Worm (Caenorhabditis elegans) whole organism, L2 larva: Measurements from ENCODE around the gene F27E5.3.

ENCODE experiments used
- C34F6.9 ChIP-seq: fragments of 150-350 bp; optimal IDR thresholded peaks from 2 replicates; lab custom pipeline; 2014; ENCODE audit warnings: missing biosample characterization, missing genetic modification characterization
- F13H6.1 ChIP-seq: sonication (generic microtip); optimal IDR thresholded peaks from 2 replicates; lab custom pipeline; 2016; ENCODE audit warnings: missing genetic modification characterization, missing compliant biosample characterization
- R02D3.7 ChIP-seq: fragments of 150-350 bp; optimal IDR thresholded peaks from 2 replicates; lab custom pipeline; 2014; ENCODE audit warnings: missing biosample characterization, missing genetic modification characterization
- Y55F3AM.14 ChIP-seq: fragments of 200-800 bp; sonication (Bioruptor generic); optimal IDR thresholded peaks from 2 replicates; lab custom pipeline; 2018; ENCODE audit warnings: mild to moderate bottlenecking, missing genetic modification characterization, missing compliant biosample characterization
- ZK546.5 ChIP-seq: sonication (generic microtip); optimal IDR thresholded peaks from 2 replicates; lab custom pipeline; 2017; ENCODE audit warnings: missing biosample characterization, missing genetic modification characterization
- aly-2 ChIP-seq: fragments of 150-350 bp; optimal IDR thresholded peaks from 2 replicates; lab custom pipeline; 2014; ENCODE audit warnings: missing biosample characterization, missing genetic modification characterization
- blmp-1 ChIP-seq: sonication (generic microtip); optimal IDR thresholded peaks from 2 replicates; lab custom pipeline; 2017; ENCODE audit warnings: missing genetic modification characterization, mild to moderate bottlenecking, missing compliant biosample characterization, antibody characterized with exemption, moderate library complexity; ENCODE audit not compliant: insufficient read depth
- ceh-16 ChIP-seq: fragments of 150-350 bp; optimal IDR thresholded peaks from 2 replicates; lab custom pipeline; 2014; ENCODE audit warnings: missing biosample characterization, missing genetic modification characterization
- ceh-82 ChIP-seq: fragments of 150-350 bp; optimal IDR thresholded peaks from 2 replicates; lab custom pipeline; 2014; ENCODE audit warnings: missing biosample characterization, missing genetic modification characterization
- crh-2 ChIP-seq: sonication (generic microtip); optimal IDR thresholded peaks from 2 replicates; lab custom pipeline; 2017; ENCODE audit warnings: missing biosample characterization, missing genetic modification characterization
- dmd-4 ChIP-seq: sonication (generic microtip); optimal IDR thresholded peaks from 2 replicates; lab custom pipeline; 2017; ENCODE audit warnings: missing biosample characterization, missing genetic modification characterization
- egl-27 ChIP-seq: sonication (generic microtip); optimal IDR thresholded peaks from 3 replicates; lab custom pipeline; 2017; ENCODE audit warnings: missing biosample characterization, missing genetic modification reagents, missing genetic modification characterization
- elt-3 ChIP-seq: sonication (generic microtip); optimal IDR thresholded peaks from 2 replicates; lab custom pipeline; 2017; ENCODE audit warnings: missing biosample characterization, missing genetic modification characterization
- fos-1 ChIP-seq: fragments of 150-350 bp; optimal IDR thresholded peaks from 2 replicates; lab custom pipeline; 2014; ENCODE audit warnings: missing biosample characterization, missing genetic modification characterization
- lin-11 ChIP-seq: fragments of 150-350 bp; sonication (generic microtip); optimal IDR thresholded peaks from 2 replicates; lab custom pipeline; 2014; ENCODE audit warnings: missing biosample characterization, missing genetic modification characterization, inconsistent platforms, mixed read lengths
- lin-13 ChIP-seq: fragments of 150-350 bp; optimal IDR thresholded peaks from 2 replicates; lab custom pipeline; 2014; ENCODE audit warnings: missing biosample characterization, missing genetic modification reagents, missing genetic modification characterization
- lin-39 ChIP-seq: fragments of 150-350 bp; optimal IDR thresholded peaks from 2 replicates; lab custom pipeline; 2014; ENCODE audit warnings: missing biosample characterization, missing genetic modification reagents, missing genetic modification characterization
- lsy-2 ChIP-seq, 2 experiments: fragments of 150-350 bp in 1 of 2; sonication (generic microtip) in 1 of 2; optimal IDR thresholded peaks; 2 replicates each; lab custom pipeline; 2014 to 2017; ENCODE audit warnings: missing biosample characterization in 2 of 2, missing genetic modification characterization in 2 of 2
- mab-5 ChIP-seq: fragments of 150-350 bp; optimal IDR thresholded peaks from 2 replicates; lab custom pipeline; 2014; ENCODE audit warnings: missing biosample characterization, missing genetic modification characterization
- nhr-11 ChIP-seq: fragments of 150-350 bp; optimal IDR thresholded peaks from 2 replicates; lab custom pipeline; 2014; ENCODE audit warnings: missing biosample characterization, missing genetic modification characterization
- nhr-12 ChIP-seq: fragments of 150-350 bp; optimal IDR thresholded peaks from 2 replicates; lab custom pipeline; 2014; ENCODE audit warnings: missing biosample characterization, missing genetic modification characterization
- nhr-129 ChIP-seq: fragments of 150-350 bp; optimal IDR thresholded peaks from 2 replicates; lab custom pipeline; 2014; ENCODE audit warnings: missing biosample characterization, missing genetic modification characterization
- nhr-21 ChIP-seq: fragments of 150-350 bp; optimal IDR thresholded peaks from 2 replicates; lab custom pipeline; 2014; ENCODE audit warnings: missing biosample characterization, missing genetic modification characterization
- nhr-23 ChIP-seq: fragments of 150-350 bp; optimal IDR thresholded peaks from 2 replicates; lab custom pipeline; 2014; ENCODE audit warnings: missing biosample characterization, missing genetic modification reagents, missing genetic modification characterization
- nhr-237 ChIP-seq: fragments of 150-350 bp; optimal IDR thresholded peaks from 2 replicates; lab custom pipeline; 2014; ENCODE audit warnings: missing biosample characterization, missing genetic modification characterization
- nhr-25 ChIP-seq: fragments of 150-350 bp; sonication (generic microtip); optimal IDR thresholded peaks from 3 replicates; lab custom pipeline; 2014; ENCODE audit warnings: missing biosample characterization, missing genetic modification characterization
- nhr-6 ChIP-seq: fragments of 150-350 bp; optimal IDR thresholded peaks from 2 replicates; lab custom pipeline; 2014; ENCODE audit warnings: missing biosample characterization, missing genetic modification characterization
- peb-1 ChIP-seq: fragments of 150-350 bp; optimal IDR thresholded peaks from 2 replicates; lab custom pipeline; 2014; ENCODE audit warnings: missing biosample characterization, missing genetic modification characterization
- sem-4 ChIP-seq: fragments of 150-350 bp; optimal IDR thresholded peaks from 2 replicates; lab custom pipeline; 2014; ENCODE audit warnings: missing biosample characterization, missing genetic modification reagents, missing genetic modification characterization
- skn-1 ChIP-seq: sonication (generic microtip); optimal IDR thresholded peaks from 2 replicates; lab custom pipeline; 2017; ENCODE audit warnings: missing biosample characterization, missing genetic modification characterization
- sma-9 ChIP-seq, 2 experiments: fragments of 150-350 bp in 1 of 2; sonication (generic microtip) in 1 of 2; optimal IDR thresholded peaks; 2 replicates each; lab custom pipeline; 2014 to 2016; ENCODE audit warnings: missing genetic modification characterization in 2 of 2, mild to moderate bottlenecking in 1 of 2, missing biosample characterization in 1 of 2, missing compliant biosample characterization in 1 of 2, missing genetic modification reagents in 1 of 2, moderate library complexity in 1 of 2
- unc-39 ChIP-seq: fragments of 150-350 bp; optimal IDR thresholded peaks from 2 replicates; lab custom pipeline; 2014; ENCODE audit warnings: missing biosample characterization, missing genetic modification characterization
- unc-55 ChIP-seq: fragments of 150-350 bp; sonication (generic microtip); optimal IDR thresholded peaks from 3 replicates; lab custom pipeline; 2014; ENCODE audit warnings: missing biosample characterization, missing genetic modification reagents, missing genetic modification characterization
- zag-1 ChIP-seq: fragments of 150-350 bp; optimal IDR thresholded peaks from 2 replicates; lab custom pipeline; 2014; ENCODE audit warnings: missing biosample characterization, missing genetic modification characterization
- ztf-1 ChIP-seq: fragments of 200-800 bp; sonication (Bioruptor generic); conservative IDR thresholded peaks from 2 replicates; pipeline ENCODE4 v1.3.6; 2022; ENCODE audit warnings: missing genetic modification characterization, missing compliant biosample characterization

F27E5.3 gene

DNA sequence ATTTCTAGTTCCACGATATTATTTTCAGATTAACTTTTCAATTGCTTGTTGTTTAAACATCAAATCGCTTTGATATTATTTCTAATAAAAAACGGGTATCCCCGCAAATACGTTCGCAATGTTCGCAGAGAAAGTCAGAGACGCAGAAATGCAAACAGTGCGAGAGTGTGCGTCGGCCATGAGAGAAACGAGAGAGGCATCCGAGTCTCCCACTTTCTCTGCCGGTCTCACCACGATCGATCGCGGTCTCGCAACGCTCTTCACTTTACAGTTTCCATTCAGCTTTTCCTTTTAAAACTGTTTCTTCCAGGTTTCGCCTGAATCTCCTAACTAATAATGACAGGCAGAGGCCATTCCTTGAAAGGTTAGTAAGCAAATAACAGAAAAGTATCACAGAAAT is 30.3 kb upstream of the F27E5.3 start, which contains the start of gene F33H1.4 (continued):
- TF ChIP-seq unc-39 (tag; lab: Kevin White, UChicago), result no peak
- TF ChIP-seq R02D3.7 (tag; lab: Kevin White, UChicago), result no peak
- TF ChIP-seq ceh-82, result no peak
- peak; percentile 68 for TF ChIP-seq blmp-1 (tag; lab: Kevin White, UChicago)
- TF ChIP-seq lin-39 (tag; lab: Kevin White, UChicago), result no peak
- TF ChIP-seq skn-1 (tag; lab: Kevin White, UChicago), result no peak
- peak; percentile 71 for TF ChIP-seq unc-55
- TF ChIP-seq nhr-237, result no peak
- peak; percentile 61 to 96 for TF ChIP-seq lsy-2 (tag; optimal IDR thresholded peaks at IDR 0.05; lab: Kevin White, UChicago)
- peak; percentile 37 for TF ChIP-seq lin-11 (tag; lab: Kevin White, UChicago)
- TF ChIP-seq ZK546.5 (tag; lab: Kevin White, UChicago), result no peak
- TF ChIP-seq dmd-4 (tag; lab: Kevin White, UChicago), result no peak
- no peak for TF ChIP-seq nhr-25
- TF ChIP-seq nhr-11 (tag; lab: Kevin White, UChicago), result no peak
- peak; percentile 48 for TF ChIP-seq sma-9 (GFP tag; optimal IDR thresholded peaks at IDR 0.05; lab: Kevin White, UChicago)
- no peak for TF ChIP-seq sma-9 (tag; optimal IDR thresholded peaks at IDR 0.05; lab: Kevin White, UChicago)
- no peak for TF ChIP-seq nhr-6 (tag; lab: Kevin White, UChicago)
- no peak for TF ChIP-seq nhr-23
- no peak for TF ChIP-seq Y55F3AM.14 (GFP tag; lab: Kevin White, UChicago)
- peak; percentile 38 for TF ChIP-seq fos-1
- TF ChIP-seq aly-2 (tag; lab: Kevin White, UChicago), result no peak
- no peak for TF ChIP-seq elt-3
- TF ChIP-seq ceh-16 (tag; lab: Kevin White, UChicago), result no peak

DNA sequence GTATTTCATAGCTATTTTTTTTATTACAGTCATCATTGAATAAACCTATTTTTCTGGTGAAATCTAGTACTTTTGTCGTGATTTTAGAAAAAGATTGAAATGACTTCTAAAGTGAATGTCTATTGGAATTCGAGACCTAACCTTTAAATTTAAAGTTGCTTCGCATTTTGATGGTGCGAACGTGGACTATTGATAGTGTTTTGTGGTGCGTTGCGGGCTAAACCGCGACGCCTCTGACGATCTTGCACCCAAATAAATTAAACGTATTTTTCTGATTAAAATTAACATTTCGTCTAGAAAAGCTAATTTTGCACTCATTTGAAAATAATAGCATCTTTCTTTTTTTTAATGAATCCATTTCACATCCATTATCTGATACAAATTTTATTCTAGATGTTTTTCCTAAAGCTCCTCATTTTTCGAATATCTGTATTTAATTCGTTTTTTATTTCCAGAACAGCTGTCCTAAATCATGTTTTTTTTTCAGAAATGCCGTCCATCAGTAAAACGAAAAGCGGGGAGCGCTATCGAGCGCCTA is 28.5 kb upstream of the F27E5.3 start, which contains the start of gene wbp-11:
wbp-11 (plus strand) TSS at position 488 of the 538 bp plus-strand sequence.
- peak; percentile 49 for TF ChIP-seq C34F6.9 (tag; lab: Kevin White, UChicago)
- no peak for TF ChIP-seq fos-1
- TF ChIP-seq unc-55, result peak; percentile 51
- no peak for TF ChIP-seq aly-2 (tag; lab: Kevin White, UChicago)
- peak; percentile 16 for TF ChIP-seq crh-2 (tag; lab: Kevin White, UChicago)
- TF ChIP-seq nhr-129 (tag; lab: Kevin White, UChicago), result peak; percentile 38
- peak; percentile 0 for TF ChIP-seq sma-9 (GFP tag; optimal IDR thresholded peaks at IDR 0.05; lab: Kevin White, UChicago)
- no peak for TF ChIP-seq sma-9 (tag; optimal IDR thresholded peaks at IDR 0.05; lab: Kevin White, UChicago)
- TF ChIP-seq zag-1 (tag; lab: Kevin White, UChicago), result no peak
- TF ChIP-seq lsy-2 (tag; optimal IDR thresholded peaks at IDR 0.05; lab: Kevin White, UChicago), result peak in 1 of 2 experiments; percentile 53

DNA sequence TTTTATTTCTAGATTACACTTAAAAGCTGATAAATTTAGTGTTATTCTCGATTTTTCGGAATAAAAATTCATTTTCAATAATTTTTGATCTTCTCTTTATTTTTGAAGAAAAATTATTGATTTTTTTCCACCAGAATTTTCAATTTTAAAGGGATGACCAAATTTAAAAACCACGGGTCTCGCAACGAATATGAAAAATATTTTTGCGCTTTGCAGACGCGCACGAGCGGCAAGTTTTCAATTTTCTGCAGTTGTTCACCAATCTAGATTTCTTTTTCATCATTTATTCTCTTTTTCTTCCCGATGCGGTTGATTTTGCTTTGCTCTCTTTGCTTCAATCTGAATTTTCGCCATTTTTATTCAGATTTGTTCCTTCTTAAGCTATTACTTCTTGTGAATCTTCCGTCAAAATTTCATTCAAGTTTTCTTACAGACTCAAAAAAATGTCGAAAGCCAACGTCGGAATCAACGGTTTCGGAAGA is 26.9 kb upstream of the F27E5.3 start, which contains the start of gene gpd-4:
gpd-4 (plus strand) TSS at position 432 of the 482 bp plus-strand sequence.
- TF ChIP-seq peb-1 (tag; lab: Kevin White, UChicago) (no peak), nhr-12 (tag; lab: Kevin White, UChicago) (no peak), egl-27 (tag; lab: Kevin White, UChicago) (no peak), nhr-25 (no peak), elt-3 (no peak), F13H6.1 (tag; lab: Kevin White, UChicago) (no peak), lin-11 (tag; lab: Kevin White, UChicago) (no peak), nhr-21 (tag; lab: Kevin White, UChicago) (no peak), lin-13 (GFP tag; lab: Kevin White, UChicago) (no peak), ztf-1 (no peak), zag-1 (tag; lab: Kevin White, UChicago) (no peak), skn-1 (tag; lab: Kevin White, UChicago) (no peak), nhr-11 (tag; lab: Kevin White, UChicago) (no peak), R02D3.7 (tag; lab: Kevin White, UChicago) (no peak), mab-5 (tag; lab: Kevin White, UChicago) (no peak), C34F6.9 (tag; lab: Kevin White, UChicago) (no peak), sem-4 (no peak), lsy-2 (tag; optimal IDR thresholded peaks at IDR 0.05; lab: Kevin White, UChicago) (no peak)
